Worm (Caenorhabditis elegans) whole organism, early embryonic: Measurements from ENCODE around the gene C08B6.2.

Experiments
- B0310.2 ChIP-seq: sonication (generic microtip); optimal IDR thresholded peaks from 2 replicates; lab custom pipeline; 2016; ENCODE audit warnings: mild to moderate bottlenecking, missing genetic modification characterization, missing compliant biosample characterization
- aly-1 ChIP-seq: sonication (generic microtip); optimal IDR thresholded peaks from 2 replicates; lab custom pipeline; 2016; ENCODE audit warnings: missing genetic modification characterization, missing compliant biosample characterization
- ama-1 ChIP-seq: fragments of 150-350 bp; optimal IDR thresholded peaks from 2 replicates; lab custom pipeline; 2014
- ceh-13 ChIP-seq: fragments of 200-800 bp; sonication (Bioruptor generic); optimal IDR thresholded peaks from 2 replicates; lab custom pipeline; 2018; ENCODE audit warnings: mild to moderate bottlenecking, missing genetic modification characterization, missing compliant biosample characterization
- ceh-36 ChIP-seq: sonication (generic microtip); optimal IDR thresholded peaks from 2 replicates; lab custom pipeline; 2016; ENCODE audit warnings: missing genetic modification characterization, inconsistent platforms, missing compliant biosample characterization
- ets-7 ChIP-seq: sonication (generic microtip); optimal IDR thresholded peaks from 2 replicates; lab custom pipeline; 2016; ENCODE audit warnings: missing genotype, missing genetic modification characterization, missing compliant biosample characterization
- flt-1 ChIP-seq: fragments of 200-800 bp; sonication (Bioruptor generic); IDR thresholded peaks from 2 replicates; pipeline ENCODE4 v1.3.6; 2022; ENCODE audit warnings: missing genetic modification characterization, missing compliant biosample characterization
- hmbx-1 ChIP-seq: sonication (generic microtip); optimal IDR thresholded peaks from 2 replicates; lab custom pipeline; 2016; ENCODE audit warnings: mild to moderate bottlenecking, missing genetic modification characterization, missing compliant biosample characterization
- hmg-4 ChIP-seq: fragments of 200-800 bp; sonication (Bioruptor generic); optimal IDR thresholded peaks from 2 replicates; lab custom pipeline; 2018; ENCODE audit warnings: mild to moderate bottlenecking, missing genetic modification characterization, missing compliant biosample characterization
- hnd-1 ChIP-seq: sonication (generic microtip); optimal IDR thresholded peaks from 2 replicates; lab custom pipeline; 2016; ENCODE audit warnings: missing genetic modification characterization, missing compliant biosample characterization
- pes-1 ChIP-seq: fragments of 200-800 bp; sonication (Bioruptor generic); IDR thresholded peaks from 2 replicates; pipeline ENCODE4 v1.3.6; 2022; ENCODE audit warnings: missing genetic modification reagents, missing genetic modification characterization, missing compliant biosample characterization
- scrt-1 ChIP-seq: fragments of 200-800 bp; sonication (Bioruptor generic); IDR thresholded peaks from 2 replicates; pipeline ENCODE4 v1.3.6; 2022; ENCODE audit warnings: missing genetic modification characterization, missing compliant biosample characterization
- tbx-37 ChIP-seq: fragments of 200-800 bp; sonication (Bioruptor generic); conservative IDR thresholded peaks from 2 replicates; pipeline ENCODE4 v1.3.6; 2022; ENCODE audit warnings: missing genetic modification reagents, missing genetic modification characterization, missing compliant biosample characterization
- tra-4 ChIP-seq: sonication (generic microtip); optimal IDR thresholded peaks from 2 replicates; lab custom pipeline; 2017; ENCODE audit warnings: missing genetic modification characterization, missing compliant biosample characterization

DNA sequence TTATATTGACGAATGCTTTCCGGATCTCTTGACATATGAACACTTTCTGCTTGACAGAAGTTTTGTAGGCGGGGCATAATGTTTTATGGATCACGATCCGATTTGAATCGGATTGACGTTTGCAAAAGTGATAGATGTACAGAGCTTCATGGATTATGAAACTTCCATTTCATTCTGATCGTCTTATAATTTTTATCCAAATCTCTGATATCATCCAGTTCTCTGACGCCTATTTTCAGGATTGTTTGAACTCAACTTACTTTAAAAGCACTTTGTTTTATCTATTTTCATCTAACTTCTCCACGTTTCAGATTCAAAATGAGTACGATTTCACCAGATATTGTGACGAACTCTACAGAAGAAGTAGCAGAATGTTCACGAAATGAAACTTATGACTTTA is 38.7 kb upstream of the C08B6.2 start, which contains the start of gene npr-39:
- TF ChIP-seq aly-1 (tag; lab: Kevin White, UChicago) (no peak), hmg-4 (GFP tag; lab: Kevin White, UChicago) (no peak), ama-1 (lab: Kevin White, UChicago) (no peak), pes-1 (no peak), ceh-36 (tag; lab: Kevin White, UChicago) (no peak), flt-1 (no peak), scrt-1 (GFP tag; lab: Robert Waterston, UW) (no peak), tra-4 (tag; lab: Kevin White, UChicago) (no peak), B0310.2 (no peak), ets-7 (tag; lab: Kevin White, UChicago) (no peak), hmbx-1 (tag; lab: Kevin White, UChicago) (no peak), ceh-13 (no peak), tbx-37 (GFP tag; lab: Robert Waterston, UW) (no peak), hnd-1 (tag; lab: Kevin White, UChicago) (no peak)
